Worm (Caenorhabditis elegans) whole organism, L2 larva: ENCODE measurements around the gene R160.3.

Source experiments
- C34F6.9 ChIP-seq: fragments of 150-350 bp; optimal IDR thresholded peaks from 2 replicates; lab custom pipeline; 2014; ENCODE audit warnings: missing biosample characterization, missing genetic modification characterization
- R02D3.7 ChIP-seq: fragments of 150-350 bp; optimal IDR thresholded peaks from 2 replicates; lab custom pipeline; 2014; ENCODE audit warnings: missing biosample characterization, missing genetic modification characterization
- Y55F3AM.14 ChIP-seq: fragments of 200-800 bp; sonication (Bioruptor generic); optimal IDR thresholded peaks from 2 replicates; lab custom pipeline; 2018; ENCODE audit warnings: mild to moderate bottlenecking, missing genetic modification characterization, missing compliant biosample characterization
- ZK546.5 ChIP-seq: sonication (generic microtip); optimal IDR thresholded peaks from 2 replicates; lab custom pipeline; 2017; ENCODE audit warnings: missing biosample characterization, missing genetic modification characterization
- alr-1 ChIP-seq: fragments of 150-350 bp; optimal IDR thresholded peaks from 2 replicates; lab custom pipeline; 2014; ENCODE audit warnings: missing biosample characterization, missing genetic modification characterization
- ama-1 ChIP-seq: fragments of 150-350 bp; optimal IDR thresholded peaks from 2 replicates; lab custom pipeline; 2018; ENCODE audit warnings: inconsistent platforms
- blmp-1 ChIP-seq: sonication (generic microtip); optimal IDR thresholded peaks from 2 replicates; lab custom pipeline; 2017; ENCODE audit warnings: missing genetic modification characterization, mild to moderate bottlenecking, missing compliant biosample characterization, antibody characterized with exemption, moderate library complexity; ENCODE audit not compliant: insufficient read depth
- ceh-82 ChIP-seq: fragments of 150-350 bp; optimal IDR thresholded peaks from 2 replicates; lab custom pipeline; 2014; ENCODE audit warnings: missing biosample characterization, missing genetic modification characterization
- egl-27 ChIP-seq: sonication (generic microtip); optimal IDR thresholded peaks from 3 replicates; lab custom pipeline; 2017; ENCODE audit warnings: missing biosample characterization, missing genetic modification reagents, missing genetic modification characterization
- elt-3 ChIP-seq: sonication (generic microtip); optimal IDR thresholded peaks from 2 replicates; lab custom pipeline; 2017; ENCODE audit warnings: missing biosample characterization, missing genetic modification characterization
- gmeb-1 ChIP-seq: fragments of 150-350 bp; optimal IDR thresholded peaks from 2 replicates; lab custom pipeline; 2014; ENCODE audit warnings: missing biosample characterization, missing genetic modification characterization
- lin-11 ChIP-seq: fragments of 150-350 bp; sonication (generic microtip); optimal IDR thresholded peaks from 2 replicates; lab custom pipeline; 2014; ENCODE audit warnings: missing biosample characterization, missing genetic modification characterization, inconsistent platforms, mixed read lengths
- lin-13 ChIP-seq: fragments of 150-350 bp; optimal IDR thresholded peaks from 2 replicates; lab custom pipeline; 2014; ENCODE audit warnings: missing biosample characterization, missing genetic modification reagents, missing genetic modification characterization
- mab-5 ChIP-seq: fragments of 150-350 bp; optimal IDR thresholded peaks from 2 replicates; lab custom pipeline; 2014; ENCODE audit warnings: missing biosample characterization, missing genetic modification characterization
- mbf-1 ChIP-seq: sonication (generic microtip); optimal IDR thresholded peaks from 2 replicates; lab custom pipeline; 2017; ENCODE audit warnings: missing biosample characterization, missing genetic modification characterization
- mdl-1 ChIP-seq, 2 experiments: fragments of 150-350 bp in 1 of 2; sonication (generic microtip) in 1 of 2; optimal IDR thresholded peaks; 2 replicates each; lab custom pipeline; 2017; ENCODE audit warnings: missing biosample characterization in 2 of 2, missing genetic modification characterization in 2 of 2
- nhr-10 ChIP-seq: sonication (generic microtip); optimal IDR thresholded peaks from 2 replicates; lab custom pipeline; 2017; ENCODE audit warnings: missing biosample characterization, missing genetic modification characterization
- nhr-12 ChIP-seq: fragments of 150-350 bp; optimal IDR thresholded peaks from 2 replicates; lab custom pipeline; 2014; ENCODE audit warnings: missing biosample characterization, missing genetic modification characterization
- nhr-21 ChIP-seq: fragments of 150-350 bp; optimal IDR thresholded peaks from 2 replicates; lab custom pipeline; 2014; ENCODE audit warnings: missing biosample characterization, missing genetic modification characterization
- nhr-23 ChIP-seq: fragments of 150-350 bp; optimal IDR thresholded peaks from 2 replicates; lab custom pipeline; 2014; ENCODE audit warnings: missing biosample characterization, missing genetic modification reagents, missing genetic modification characterization
- nhr-237 ChIP-seq: fragments of 150-350 bp; optimal IDR thresholded peaks from 2 replicates; lab custom pipeline; 2014; ENCODE audit warnings: missing biosample characterization, missing genetic modification characterization
- nhr-25 ChIP-seq: fragments of 150-350 bp; sonication (generic microtip); optimal IDR thresholded peaks from 3 replicates; lab custom pipeline; 2014; ENCODE audit warnings: missing biosample characterization, missing genetic modification characterization
- nhr-6 ChIP-seq: fragments of 150-350 bp; optimal IDR thresholded peaks from 2 replicates; lab custom pipeline; 2014; ENCODE audit warnings: missing biosample characterization, missing genetic modification characterization
- nhr-77 ChIP-seq: fragments of 150-350 bp; optimal IDR thresholded peaks from 2 replicates; lab custom pipeline; 2014; ENCODE audit warnings: missing biosample characterization, missing genetic modification characterization
- sem-4 ChIP-seq: fragments of 150-350 bp; optimal IDR thresholded peaks from 2 replicates; lab custom pipeline; 2014; ENCODE audit warnings: missing biosample characterization, missing genetic modification reagents, missing genetic modification characterization
- sma-3 ChIP-seq: sonication (generic microtip); optimal IDR thresholded peaks from 2 replicates; lab custom pipeline; 2016; ENCODE audit warnings: missing genetic modification reagents, missing genetic modification characterization, missing compliant biosample characterization
- sma-9 ChIP-seq, 2 experiments: fragments of 150-350 bp in 1 of 2; sonication (generic microtip) in 1 of 2; optimal IDR thresholded peaks; 2 replicates each; lab custom pipeline; 2014 to 2016; ENCODE audit warnings: missing genetic modification characterization in 2 of 2, mild to moderate bottlenecking in 1 of 2, missing biosample characterization in 1 of 2, missing compliant biosample characterization in 1 of 2, missing genetic modification reagents in 1 of 2, moderate library complexity in 1 of 2
- snpc-4 ChIP-seq: fragments of 150-350 bp; optimal IDR thresholded peaks from 2 replicates; lab custom pipeline; 2014; ENCODE audit warnings: missing biosample characterization, missing genetic modification characterization
- unc-55 ChIP-seq: fragments of 150-350 bp; sonication (generic microtip); optimal IDR thresholded peaks from 3 replicates; lab custom pipeline; 2014; ENCODE audit warnings: missing biosample characterization, missing genetic modification reagents, missing genetic modification characterization
- ztf-1 ChIP-seq: fragments of 200-800 bp; sonication (Bioruptor generic); conservative IDR thresholded peaks from 2 replicates; pipeline ENCODE4 v1.3.6; 2022; ENCODE audit warnings: missing genetic modification characterization, missing compliant biosample characterization
- ztf-11 ChIP-seq: sonication (generic microtip); optimal IDR thresholded peaks from 2 replicates; lab custom pipeline; 2017; ENCODE audit warnings: missing biosample characterization, missing genetic modification characterization
- ztf-4 ChIP-seq: fragments of 150-350 bp; optimal IDR thresholded peaks from 2 replicates; lab custom pipeline; 2014; ENCODE audit warnings: missing biosample characterization, missing genetic modification characterization

R160.3 gene

ce11 chrX:4388834-4389409, 22.8 kb upstream of the R160.3 start, which contains the start of gene dpy-23 (continued):
- TF ChIP-seq sem-4: peak; percentile 93
- TF ChIP-seq nhr-25 (tag; lab: Kevin White, UChicago): peak; percentile 93
- TF ChIP-seq nhr-12 (tag; lab: Kevin White, UChicago): no peak
- peak; percentile 90 for TF ChIP-seq mab-5 (tag; lab: Kevin White, UChicago)
- TF ChIP-seq ztf-1 (GFP tag; lab: Robert Waterston, UW): no peak
- no peak for TF ChIP-seq mbf-1 (tag; lab: Kevin White, UChicago)
- TF ChIP-seq ZK546.5 (tag; lab: Kevin White, UChicago): peak; percentile 46
- no peak for TF ChIP-seq ztf-11 (tag; lab: Kevin White, UChicago)
- no peak for TF ChIP-seq alr-1
- TF ChIP-seq lin-13: peak; percentile 93
- no peak for TF ChIP-seq R02D3.7 (tag; lab: Kevin White, UChicago)
- peak; percentile 43 for TF ChIP-seq nhr-10 (tag; lab: Kevin White, UChicago)
- TF ChIP-seq, all 48 proteins: peak for 31

- TF ChIP-seq nhr-25 (tag; lab: Kevin White, UChicago) (peak; percentile 71), gmeb-1 (tag; lab: Kevin White, UChicago) (peak; percentile 41), ama-1 (lab: Kevin White, UChicago) (no peak)
These were observed 20.4 kb upstream of the R160.3 start for ce11 chrX:4386493-4386892.

- TF ChIP-seq sma-9 (GFP tag; optimal IDR thresholded peaks at IDR 0.05; lab: Kevin White, UChicago): no peak
- TF ChIP-seq sma-9 (tag; optimal IDR thresholded peaks at IDR 0.05; lab: Kevin White, UChicago): no peak
- peak; percentile 11 for TF ChIP-seq unc-55 (GFP tag; lab: Kevin White, UChicago)
These were observed 17.3 kb upstream of the R160.3 start, which contains the start of gene lst-2 for ce11 chrX:4383316-4383936. TSS of gene lst-2 (minus strand) at chrX:4383366.

- TF ChIP-seq nhr-21 (tag; lab: Kevin White, UChicago) (no peak), mab-5 (tag; lab: Kevin White, UChicago) (no peak), alr-1 (no peak), lin-11 (tag; lab: Kevin White, UChicago) (no peak), nhr-25 (tag; lab: Kevin White, UChicago) (no peak), lin-13 (no peak), C34F6.9 (tag; lab: Kevin White, UChicago) (no peak), mdl-1 (tag; optimal IDR thresholded peaks at IDR 0.05; lab: Kevin White, UChicago) (no peak), nhr-23 (tag; lab: Kevin White, UChicago) (no peak), egl-27 (tag; lab: Kevin White, UChicago) (no peak), nhr-237 (no peak), Y55F3AM.14 (GFP tag; lab: Kevin White, UChicago) (no peak), unc-55 (GFP tag; lab: Kevin White, UChicago) (no peak), nhr-10 (tag; lab: Kevin White, UChicago) (no peak), gmeb-1 (tag; lab: Kevin White, UChicago) (no peak), elt-3 (tag; lab: Kevin White, UChicago) (no peak), sma-3 (GFP tag; lab: Kevin White, UChicago) (no peak), nhr-77 (tag; lab: Kevin White, UChicago) (no peak)
These were observed 11.6 kb upstream of the R160.3 start, which contains the start of gene R160.12 for ce11 chrX:4377689-4378088. TSS of gene R160.12 (minus strand) at chrX:4377789.

- TF ChIP-seq ZK546.5 (tag; lab: Kevin White, UChicago): no peak
- no peak for TF ChIP-seq R02D3.7 (tag; lab: Kevin White, UChicago)
- TF ChIP-seq snpc-4 (tag; lab: Kevin White, UChicago): no peak
- no peak for TF ChIP-seq alr-1
- no peak for TF ChIP-seq sma-9 (GFP tag; optimal IDR thresholded peaks at IDR 0.05; lab: Kevin White, UChicago)
- TF ChIP-seq sma-9 (tag; optimal IDR thresholded peaks at IDR 0.05; lab: Kevin White, UChicago): no peak
- TF ChIP-seq nhr-21 (tag; lab: Kevin White, UChicago): no peak
- no peak for TF ChIP-seq mbf-1 (tag; lab: Kevin White, UChicago)
- TF ChIP-seq ztf-4 (tag; lab: Kevin White, UChicago): no peak
- no peak for TF ChIP-seq blmp-1 (tag; lab: Kevin White, UChicago)
- no peak for TF ChIP-seq ceh-82 (tag; lab: Kevin White, UChicago)
- no peak for TF ChIP-seq nhr-6 (tag; lab: Kevin White, UChicago)
These were observed 10.7 kb upstream of the R160.3 start, which contains the start of gene R160.2 for ce11 chrX:4376801-4377200. TSS of gene R160.2 (minus strand) at chrX:4376901.
